Fruit fly (Drosophila melanogaster): ENCODE measurements around the gene Mitofilin.

Mitofilin gene

dm6 chr3R:22026922-22027742, 4.0 kb upstream of the Mitofilin start, which contains the start of the genes Cchl and ND-42 (continued):
- TF ChIP-seq hb (GFP tag; IDR thresholded peaks at IDR 0.05; ENCODE audit: partially characterized antibody), result no peak
- TF ChIP-seq CG7987 (GFP tag; optimal IDR thresholded peaks at IDR 0.05), result peak; percentile 1
- no peak for TF ChIP-seq CG16779 (GFP tag; IDR thresholded peaks at IDR 0.05)
- TF ChIP-seq ci (GFP tag; IDR thresholded peaks at IDR 0.05), result peak; percentile 57
- peak; percentile 41 for TF ChIP-seq CG31224 (GFP tag; IDR thresholded peaks at IDR 0.05)
- peak; percentile 44 for TF ChIP-seq Bdp1 (GFP tag; optimal IDR thresholded peaks at IDR 0.05)
- peak; percentile 79 for TF ChIP-seq CG15696 (tag; optimal IDR thresholded peaks at IDR 0.05)
- no peak for TF ChIP-seq so (GFP tag; IDR thresholded peaks at IDR 0.05)
- peak; percentile 50 for TF ChIP-seq CG12219 (GFP tag; optimal IDR thresholded peaks at IDR 0.05)
- peak; percentile 52 for TF ChIP-seq Ada2b (GFP tag; IDR thresholded peaks at IDR 0.05)
- TF ChIP-seq CG12744 (GFP tag; optimal IDR thresholded peaks at IDR 0.05), result no peak
- peak; percentile 18 for TF ChIP-seq repo (GFP tag; optimal IDR thresholded peaks at IDR 0.05)
- TF ChIP-seq Adf1 (GFP tag; IDR thresholded peaks at IDR 0.05), result 0 out of 2 replicates have a peak, but pooled peaks have one; percentile 19
- TF ChIP-seq CG3163 (GFP tag; optimal IDR thresholded peaks at IDR 0.05), result peak; percentile 47
- peak; percentile 70; the same call in 2 of the 3 replicates for TF ChIP-seq knrl (GFP tag; IDR thresholded peaks at IDR 0.05; ENCODE audit: partially characterized antibody)
- peak; percentile 72 for TF ChIP-seq CG17359 (tag; optimal IDR thresholded peaks at IDR 0.05)
- peak; percentile 44; the same call in 3 of the 4 replicates for TF ChIP-seq Gug (GFP tag; IDR thresholded peaks at IDR 0.05)
- peak; percentile 76 for TF ChIP-seq slbo (GFP tag; IDR thresholded peaks at IDR 0.05)
- peak; percentile 55 for TF ChIP-seq shn (GFP tag; optimal IDR thresholded peaks at IDR 0.05)
- TF ChIP-seq BtbVII (GFP tag; optimal IDR thresholded peaks at IDR 0.05), result no peak
- peak; percentile 79 for TF ChIP-seq CG7786 (GFP tag; optimal IDR thresholded peaks at IDR 0.05)
- peak; percentile 71 to 78 for TF ChIP-seq dpn (GFP tag; optimal IDR thresholded peaks at IDR 0.05)
- TF ChIP-seq trh (GFP tag; optimal IDR thresholded peaks at IDR 0.05), result peak; percentile 64
- TF ChIP-seq CG16815 (GFP tag; optimal IDR thresholded peaks at IDR 0.05), result peak; percentile 81
- TF ChIP-seq gsb (GFP tag; IDR thresholded peaks at IDR 0.05), result 0 out of 2 replicates have a peak, but pooled peaks have one; percentile 46
- TF ChIP-seq CG32772 (GFP tag; IDR thresholded peaks at IDR 0.05), result peak; percentile 67
- TF ChIP-seq caup (GFP tag; optimal IDR thresholded peaks at IDR 0.05; ENCODE audit: severe bottlenecking), result peak; percentile 75
- no peak for TF ChIP-seq Asciz (GFP tag; optimal IDR thresholded peaks at IDR 0.05)
- no peak for TF ChIP-seq hkb (optimal IDR thresholded peaks at IDR 0.05)
- TF ChIP-seq hkb (GFP tag; IDR thresholded peaks at IDR 0.05), result peak; percentile 64
- peak; percentile 56 for TF ChIP-seq tup (GFP tag; optimal IDR thresholded peaks at IDR 0.05)
- peak; percentile 74 for TF ChIP-seq Ssrp (tag; optimal IDR thresholded peaks at IDR 0.05)
- TF ChIP-seq CG42726 (GFP tag; IDR thresholded peaks at IDR 0.05; ENCODE audit: partially characterized antibody), result no peak
- peak; percentile 71 for TF ChIP-seq corto (GFP tag; optimal IDR thresholded peaks at IDR 0.05)
- peak; percentile 67 for TF ChIP-seq CG11723 (GFP tag; optimal IDR thresholded peaks at IDR 0.05)
- peak; percentile 52 for TF ChIP-seq E2f2 (GFP tag; IDR thresholded peaks at IDR 0.05)
- TF ChIP-seq Drgx (GFP tag; IDR thresholded peaks at IDR 0.05), result peak; percentile 62
- TF ChIP-seq CG18476 (GFP tag; optimal IDR thresholded peaks at IDR 0.05), result peak; percentile 80
- TF ChIP-seq CG10654 (GFP tag; optimal IDR thresholded peaks at IDR 0.05), result peak; percentile 79
- TF ChIP-seq unpg (GFP tag; optimal IDR thresholded peaks at IDR 0.05), result peak; percentile 79
- TF ChIP-seq ham (GFP tag; IDR thresholded peaks at IDR 0.05), result no peak
- TF ChIP-seq CG16863 (GFP tag; optimal IDR thresholded peaks at IDR 0.05), result peak; percentile 71
- peak; percentile 66 for TF ChIP-seq CG30020 (tag; optimal IDR thresholded peaks at IDR 0.05)
- TF ChIP-seq Hr3 (GFP tag; optimal IDR thresholded peaks at IDR 0.05), result peak; percentile 85
- TF ChIP-seq hth (optimal IDR thresholded peaks at IDR 0.05), result no peak
- TF ChIP-seq luna (GFP tag; optimal IDR thresholded peaks at IDR 0.05), result peak; percentile 26
- no peak for TF ChIP-seq dmrt99B (tag; optimal IDR thresholded peaks at IDR 0.05)
- TF ChIP-seq CG8478 (optimal IDR thresholded peaks at IDR 0.05), result no peak
- TF ChIP-seq ato (GFP tag; IDR thresholded peaks at IDR 0.05; ENCODE audit: partially characterized antibody), result 0 out of 2 replicates have a peak, but pooled peaks have one; percentile 14
- TF ChIP-seq pho (GFP tag; optimal IDR thresholded peaks at IDR 0.05), result peak; percentile 57

All from whole organism, embryonic.